Fruit fly (Drosophila melanogaster) whole organism, embryonic: Measurements from ENCODE around the gene corolla.

Experiments
- B-H2 ChIP-seq: fragments of 200-800 bp; sonication (Bioruptor generic); optimal IDR thresholded peaks from 2 replicates; lab custom pipeline; 2018; ENCODE audit warnings: missing biosample characterization, mild to moderate bottlenecking, missing genetic modification characterization
- Blimp-1 ChIP-seq: fragments of 200-800 bp; sonication (Bioruptor generic); optimal IDR thresholded peaks from 3 replicates; lab custom pipeline; 2018; ENCODE audit warnings: missing biosample characterization, missing genetic modification characterization, mild to moderate bottlenecking, moderate library complexity, missing genetic modification reagents
- CG10209 ChIP-seq: fragments of 200-800 bp; sonication (Bioruptor generic); optimal IDR thresholded peaks from 3 replicates; lab custom pipeline; 2017; ENCODE audit warnings: missing biosample characterization, mild to moderate bottlenecking, missing genetic modification characterization, missing genetic modification reagents
- CG10979 ChIP-seq: fragments of 200-800 bp; sonication (Bioruptor generic); optimal IDR thresholded peaks from 2 replicates; lab custom pipeline; 2018; ENCODE audit warnings: missing biosample characterization, mild to moderate bottlenecking, missing genetic modification characterization, moderate library complexity
- CG11504 ChIP-seq: fragments of 200-800 bp; sonication (Bioruptor generic); optimal IDR thresholded peaks from 3 replicates; lab custom pipeline; 2019; ENCODE audit warnings: missing biosample characterization, mild to moderate bottlenecking, missing genetic modification characterization, moderate library complexity
- CG1603 ChIP-seq: fragments of 200-800 bp; sonication (Bioruptor generic); optimal IDR thresholded peaks from 2 replicates; lab custom pipeline; 2019; ENCODE audit warnings: missing biosample characterization, mild to moderate bottlenecking, missing genetic modification characterization, moderate library complexity
- CG16815 ChIP-seq: fragments of 200-800 bp; sonication (Bioruptor generic); optimal IDR thresholded peaks from 3 replicates; lab custom pipeline; 2017; ENCODE audit warnings: missing biosample characterization, mild to moderate bottlenecking, missing genetic modification characterization
- CG17328 ChIP-seq: fragments of 200-800 bp; sonication (Bioruptor generic); IDR thresholded peaks from 2 replicates; pipeline ENCODE4 v1.3.6; 2022; ENCODE audit warnings: missing biosample characterization, missing genetic modification characterization
- CG17385 ChIP-seq: fragments of 200-800 bp; sonication (Bioruptor generic); optimal IDR thresholded peaks from 3 replicates; lab custom pipeline; 2018; ENCODE audit warnings: missing biosample characterization, mild to moderate bottlenecking, missing genetic modification characterization
- CG18599 ChIP-seq: fragments of 200-800 bp; sonication (Bioruptor generic); optimal IDR thresholded peaks from 3 replicates; lab custom pipeline; 2017; ENCODE audit warnings: missing biosample characterization, missing genetic modification characterization, mild to moderate bottlenecking, moderate library complexity, missing genetic modification reagents
- CG18619 ChIP-seq: fragments of 200-800 bp; sonication (Bioruptor generic); optimal IDR thresholded peaks from 3 replicates; lab custom pipeline; 2017; ENCODE audit warnings: missing biosample characterization, mild to moderate bottlenecking, missing genetic modification characterization
- CG2120 ChIP-seq: fragments of 200-800 bp; sonication (Bioruptor generic); optimal IDR thresholded peaks from 3 replicates; lab custom pipeline; 2016; ENCODE audit warnings: missing biosample characterization, missing genetic modification characterization
- CG2678 ChIP-seq: fragments of 200-800 bp; sonication (Bioruptor generic); optimal IDR thresholded peaks from 3 replicates; lab custom pipeline; 2019; ENCODE audit warnings: missing biosample characterization, mild to moderate bottlenecking, missing genetic modification characterization, moderate library complexity
- CG30403 ChIP-seq: fragments of 200-800 bp; sonication (Bioruptor generic); optimal IDR thresholded peaks from 3 replicates; lab custom pipeline; 2016; ENCODE audit warnings: missing biosample characterization, missing genetic modification characterization
- CG31441 ChIP-seq: fragments of 200-800 bp; sonication (Bioruptor generic); IDR thresholded peaks from 2 replicates; pipeline ENCODE4 v1.3.6; 2022; ENCODE audit warnings: missing biosample characterization, missing genetic modification characterization
- CG42726 ChIP-seq: fragments of 200-800 bp; sonication (Bioruptor generic); IDR thresholded peaks from 2 replicates; pipeline ENCODE4 v1.3.6; 2022; ENCODE audit warnings: missing biosample characterization, missing genetic modification characterization; ENCODE audit not compliant: partially characterized antibody
- CG6175 ChIP-seq: fragments of 200-800 bp; sonication (Bioruptor generic); IDR thresholded peaks from 3 replicates; pipeline ENCODE4 v1.3.6; 2022; ENCODE audit warnings: missing biosample characterization, missing genetic modification characterization
- CG7372 ChIP-seq: fragments of 200-800 bp; sonication (Bioruptor generic); IDR thresholded peaks from 2 replicates; pipeline ENCODE4 v1.3.6; 2022; ENCODE audit warnings: missing biosample characterization, missing genetic modification characterization
- CG8281 ChIP-seq: fragments of 200-800 bp; sonication (Bioruptor generic); optimal IDR thresholded peaks from 2 replicates; lab custom pipeline; 2018; ENCODE audit warnings: missing biosample characterization, mild to moderate bottlenecking, missing genetic modification characterization, moderate library complexity
- CG8290 ChIP-seq, 3 experiments: fragments of 200-800 bp; sonication (Bioruptor generic); optimal IDR thresholded peaks; 2 replicates each; lab custom pipeline; 2016 to 2019; ENCODE audit warnings: missing biosample characterization in 3 of 3, missing genetic modification characterization in 3 of 3, mild to moderate bottlenecking in 2 of 3, moderate library complexity in 1 of 3
- CTCF ChIP-seq: fragments of 200-800 bp; sonication (Bioruptor generic); optimal IDR thresholded peaks from 2 replicates; lab custom pipeline; 2017; ENCODE audit warnings: missing biosample characterization, mild to moderate bottlenecking, missing genetic modification characterization, moderate library complexity
- CoRest ChIP-seq: fragments of 200-800 bp; sonication (Bioruptor generic); optimal IDR thresholded peaks from 3 replicates; lab custom pipeline; 2018; ENCODE audit warnings: missing biosample characterization, mild to moderate bottlenecking, missing genetic modification characterization, moderate library complexity
- ERR ChIP-seq: fragments of 200-800 bp; sonication (Bioruptor generic); optimal IDR thresholded peaks from 2 replicates; lab custom pipeline; 2016; ENCODE audit warnings: missing biosample characterization, missing genetic modification characterization
- Ets65A ChIP-seq: fragments of 200-800 bp; sonication (Bioruptor generic); peaks from one replicate; lab custom pipeline; 2016; ENCODE audit warnings: missing biosample characterization, missing genetic modification characterization
- Fer1 ChIP-seq: fragments of 200-800 bp; sonication (Bioruptor generic); optimal IDR thresholded peaks from 2 replicates; lab custom pipeline; 2017; ENCODE audit warnings: missing biosample characterization, mild to moderate bottlenecking, missing genetic modification characterization
- HLHmδ ChIP-seq: fragments of 200-800 bp; sonication (Bioruptor generic); optimal IDR thresholded peaks from 2 replicates; lab custom pipeline; 2018; ENCODE audit warnings: missing biosample characterization, mild to moderate bottlenecking, missing genetic modification characterization, moderate library complexity
- HmgZ ChIP-seq: fragments of 200-800 bp; sonication (Bioruptor generic); optimal IDR thresholded peaks from 2 replicates; lab custom pipeline; 2018; ENCODE audit warnings: missing biosample characterization, mild to moderate bottlenecking, missing genetic modification characterization
- Oli ChIP-seq: fragments of 200-800 bp; sonication (Bioruptor generic); optimal IDR thresholded peaks from 2 replicates; lab custom pipeline; 2018; ENCODE audit warnings: missing biosample characterization, mild to moderate bottlenecking, missing genetic modification characterization, moderate library complexity
- PHDP ChIP-seq: fragments of 200-800 bp; sonication (Bioruptor generic); optimal IDR thresholded peaks from 3 replicates; lab custom pipeline; 2018; ENCODE audit warnings: missing biosample characterization, mild to moderate bottlenecking, missing genetic modification characterization, moderate library complexity
- Pdp1 ChIP-seq, 2 experiments: fragments of 200-800 bp; sonication (Bioruptor generic); optimal IDR thresholded peaks; 3 replicates each; lab custom pipeline; 2016; ENCODE audit warnings: missing biosample characterization in 2 of 2, missing genetic modification characterization in 2 of 2, mild to moderate bottlenecking in 1 of 2, moderate library complexity in 1 of 2
- Sox102F ChIP-seq: fragments of 200-800 bp; sonication (Bioruptor generic); optimal IDR thresholded peaks from 2 replicates; lab custom pipeline; 2018; ENCODE audit warnings: missing biosample characterization, mild to moderate bottlenecking, missing genetic modification characterization, moderate library complexity
- TFAM ChIP-seq: fragments of 200-800 bp; sonication (Bioruptor generic); optimal IDR thresholded peaks from 2 replicates; lab custom pipeline; 2017; ENCODE audit warnings: missing biosample characterization, missing genetic modification characterization, inconsistent platforms
- Xrp1 ChIP-seq: fragments of 200-800 bp; sonication (Bioruptor generic); IDR thresholded peaks from 2 replicates; pipeline ENCODE4 v1.3.6; 2022; ENCODE audit warnings: missing biosample characterization, missing genetic modification characterization
- ap ChIP-seq: fragments of 200-800 bp; sonication (Bioruptor generic); IDR thresholded peaks from 2 replicates; pipeline ENCODE4 v1.3.6; 2022; ENCODE audit warnings: missing biosample characterization, missing genetic modification characterization
- bsh ChIP-seq, 2 experiments: fragments of 200-800 bp; sonication (Bioruptor generic); optimal IDR thresholded peaks; 2 replicates each; lab custom pipeline; 2017 to 2018; ENCODE audit warnings: mild to moderate bottlenecking in 2 of 2, missing biosample characterization in 2 of 2, missing genetic modification characterization in 2 of 2, moderate library complexity in 1 of 2
- chn ChIP-seq: fragments of 200-800 bp; sonication (Bioruptor generic); optimal IDR thresholded peaks from 2 replicates; lab custom pipeline; 2016; ENCODE audit warnings: missing biosample characterization, missing genetic modification characterization
- croc ChIP-seq: fragments of 200-800 bp; sonication (Bioruptor generic); conservative IDR thresholded peaks from 3 replicates; pipeline ENCODE4 v1.3.6; 2022; ENCODE audit warnings: missing biosample characterization, missing genetic modification characterization
- cwo ChIP-seq: fragments of 200-800 bp; sonication (Bioruptor generic); optimal IDR thresholded peaks from 3 replicates; lab custom pipeline; 2017; ENCODE audit warnings: missing biosample characterization, missing genetic modification characterization, mild to moderate bottlenecking, moderate library complexity, missing genetic modification reagents
- disco-r ChIP-seq: fragments of 200-800 bp; sonication (Bioruptor generic); optimal IDR thresholded peaks from 2 replicates; lab custom pipeline; 2016; ENCODE audit warnings: missing biosample characterization, missing genetic modification characterization
- dmrt99B ChIP-seq: fragments of 200-800 bp; sonication (Bioruptor generic); optimal IDR thresholded peaks from 2 replicates; lab custom pipeline; 2018; ENCODE audit warnings: missing biosample characterization, mild to moderate bottlenecking, missing genetic modification characterization, moderate library complexity
- fd96Cb ChIP-seq: fragments of 200-800 bp; sonication (Bioruptor generic); optimal IDR thresholded peaks from 2 replicates; lab custom pipeline; 2018; ENCODE audit warnings: missing biosample characterization, mild to moderate bottlenecking, missing genetic modification characterization, moderate library complexity
- gcm ChIP-seq: fragments of 200-800 bp; sonication (Bioruptor generic); optimal IDR thresholded peaks from 2 replicates; lab custom pipeline; 2019; ENCODE audit warnings: missing biosample characterization, mild to moderate bottlenecking, missing genetic modification characterization, moderate library complexity
- gem ChIP-seq: fragments of 200-800 bp; sonication (Bioruptor generic); optimal IDR thresholded peaks from 2 replicates; lab custom pipeline; 2019; ENCODE audit warnings: missing biosample characterization, mild to moderate bottlenecking, missing genetic modification characterization, moderate library complexity
- her ChIP-seq: fragments of 200-800 bp; sonication (Bioruptor generic); optimal IDR thresholded peaks from 2 replicates; lab custom pipeline; 2016; ENCODE audit warnings: missing biosample characterization, missing genetic modification characterization
- nmo ChIP-seq: fragments of 200-800 bp; sonication (Bioruptor generic); optimal IDR thresholded peaks from 2 replicates; lab custom pipeline; 2018; ENCODE audit warnings: missing biosample characterization, mild to moderate bottlenecking, missing genetic modification characterization, moderate library complexity
- rib ChIP-seq: fragments of 200-800 bp; sonication (Bioruptor generic); IDR thresholded peaks from 2 replicates; pipeline ENCODE4 v1.3.6; 2022; ENCODE audit warnings: missing biosample characterization, missing genetic modification characterization
- row ChIP-seq: fragments of 200-800 bp; sonication (Bioruptor generic); IDR thresholded peaks from 3 replicates; pipeline ENCODE4 v1.3.6; 2022; ENCODE audit warnings: missing biosample characterization, missing genetic modification characterization
- seq ChIP-seq: fragments of 200-800 bp; sonication (Bioruptor generic); IDR thresholded peaks from 2 replicates; pipeline ENCODE4 v1.3.6; 2022; ENCODE audit warnings: missing biosample characterization, missing genetic modification characterization
- tgo ChIP-seq: fragments of 200-800 bp; sonication (Bioruptor generic); IDR thresholded peaks from 3 replicates; pipeline ENCODE4 v1.3.6; 2022; ENCODE audit warnings: missing biosample characterization, missing genetic modification characterization
- vnd ChIP-seq: fragments of 200-800 bp; sonication (Bioruptor generic); IDR thresholded peaks from 3 replicates; pipeline ENCODE4 v1.3.6; 2022; ENCODE audit warnings: missing biosample characterization, missing genetic modification characterization; ENCODE audit not compliant: partially characterized antibody

Gene corolla

dm6 chrX:17588134-17588533 lies 43.7 kb downstream of the corolla start (continued):
- TF ChIP-seq CG17328 (GFP tag; lab: Robert Waterston, UW) (no peak), cwo (GFP tag; lab: Kevin White, UChicago) (peak; percentile 13), chn (no peak), CG2678 (tag; lab: Kevin White, UChicago) (peak; percentile 33), bsh (GFP tag; optimal IDR thresholded peaks at IDR 0.05; lab: Kevin White, UChicago) (peak in 1 of 2 experiments; percentile 26), ap (GFP tag; lab: Robert Waterston, UW) (no peak), CG16815 (GFP tag; lab: Kevin White, UChicago) (no peak), fd96Cb (tag; lab: Kevin White, UChicago) (no peak), HLHmδ (no peak), dmrt99B (tag; lab: Kevin White, UChicago) (peak; percentile 18), CTCF (GFP tag; lab: Kevin White, UChicago) (peak; percentile 8), Ets65A (GFP tag; lab: Kevin White, UChicago) (no peak), CG1603 (tag; lab: Kevin White, UChicago) (peak; percentile 32), CG11504 (tag; lab: Kevin White, UChicago) (peak; percentile 56), CG30403 (GFP tag; lab: Kevin White, UChicago) (peak; percentile 4), CG8281 (tag; lab: Kevin White, UChicago) (no peak), Sox102F (peak; percentile 16), vnd (GFP tag; lab: Robert Waterston, UW) (no peak), croc (GFP tag; lab: Robert Waterston, UW) (no peak), CoRest (peak; percentile 19), CG6175 (no peak), CG17385 (GFP tag; lab: Kevin White, UChicago) (peak; percentile 30), CG18619 (GFP tag; lab: Kevin White, UChicago) (peak; percentile 7), nmo (GFP tag; lab: Kevin White, UChicago) (no peak), Fer1 (GFP tag; lab: Kevin White, UChicago) (peak; percentile 1), B-H2 (GFP tag; lab: Kevin White, UChicago) (no peak), ERR (no peak), CG2120 (peak; percentile 9), CG42726 (GFP tag; lab: Robert Waterston, UW) (no peak), CG8290 (GFP tag; optimal IDR thresholded peaks at IDR 0.05; lab: Kevin White, UChicago) (no peak), CG8290 (tag; optimal IDR thresholded peaks at IDR 0.05; lab: Kevin White, UChicago) (peak in 1 of 2 experiments; percentile 48), her (no peak), CG31441 (GFP tag; lab: Robert Waterston, UW) (0 out of 2 replicates have a peak, but pooled peaks have one; percentile 15), Pdp1 (GFP tag; optimal IDR thresholded peaks at IDR 0.05; lab: Kevin White, UChicago) (peak in 1 of 2 experiments; percentile 39), row (GFP tag; lab: Robert Waterston, UW) (peak; percentile 43), Blimp-1 (peak; percentile 40), rib (GFP tag; lab: Robert Waterston, UW) (no peak), gcm (GFP tag; lab: Kevin White, UChicago) (peak; percentile 6), gem (tag; lab: Kevin White, UChicago) (peak; percentile 58), Xrp1 (GFP tag; lab: Robert Waterston, UW) (no peak), disco-r (no peak), PHDP (tag; lab: Kevin White, UChicago) (peak; percentile 37), HmgZ (tag; lab: Kevin White, UChicago) (no peak), CG18599 (GFP tag; lab: Kevin White, UChicago) (peak; percentile 6), Oli (peak; percentile 48), CG10979 (tag; lab: Kevin White, UChicago) (no peak), TFAM (GFP tag; lab: Kevin White, UChicago) (no peak), CG10209 (GFP tag; lab: Kevin White, UChicago) (peak; percentile 14), tgo (GFP tag; lab: Robert Waterston, UW) (0 out of 3 replicates have a peak, but pooled peaks have one; percentile 22), seq (GFP tag; lab: Robert Waterston, UW) (0 out of 2 replicates have a peak, but pooled peaks have one; percentile 19), CG7372 (GFP tag; lab: Robert Waterston, UW) (no peak)
